Worm (Caenorhabditis elegans) whole organism, young adult: Measurements from ENCODE around the gene irg-7.
A peak's percentile ranks its signal among the peaks of the same experiment; 100 is the strongest.

Experiments
- B0336.3 ChIP-seq: fragments of 200-800 bp; sonication (Bioruptor generic); IDR thresholded peaks from 2 replicates; pipeline ENCODE4 v1.3.6; 2022; ENCODE audit warnings: missing genetic modification characterization, missing compliant biosample characterization
- F22D6.2 ChIP-seq: sonication (generic microtip); optimal IDR thresholded peaks from 2 replicates; lab custom pipeline; 2016; ENCODE audit warnings: mild to moderate bottlenecking, missing genetic modification characterization, missing compliant biosample characterization
- F23B12.7 ChIP-seq: sonication (generic microtip); optimal IDR thresholded peaks from 2 replicates; lab custom pipeline; 2017; ENCODE audit warnings: missing genetic modification characterization, mild to moderate bottlenecking, missing compliant biosample characterization, antibody characterized with exemption, moderate library complexity; ENCODE audit not compliant: insufficient read depth
- F57C9.4 ChIP-seq: sonication (generic microtip); optimal IDR thresholded peaks from 2 replicates; lab custom pipeline; 2017; ENCODE audit warnings: mild to moderate bottlenecking, missing genetic modification characterization, missing compliant biosample characterization
- Y53F4B.3 ChIP-seq: fragments of 200-800 bp; sonication (Bioruptor generic); IDR thresholded peaks from 2 replicates; pipeline ENCODE4 v1.3.6; 2022; ENCODE audit warnings: missing genetic modification reagents, missing genetic modification characterization, missing compliant biosample characterization
- Y95B8A.8 ChIP-seq: fragments of 200-800 bp; sonication (Bioruptor generic); IDR thresholded peaks from 2 replicates; pipeline ENCODE4 v1.3.6; 2022; ENCODE audit warnings: missing genetic modification reagents, missing genetic modification characterization, missing compliant biosample characterization
- aptf-3 ChIP-seq: fragments of 200-800 bp; sonication (Bioruptor generic); IDR thresholded peaks from 2 replicates; pipeline ENCODE4 v1.3.6; 2022; ENCODE audit warnings: missing genetic modification characterization, missing compliant biosample characterization
- atf-7 ChIP-seq: sonication (generic microtip); optimal IDR thresholded peaks from 2 replicates; lab custom pipeline; 2017; ENCODE audit warnings: mild to moderate bottlenecking, missing genetic modification characterization, missing compliant biosample characterization
- attf-5 ChIP-seq: fragments of 200-800 bp; sonication (Bioruptor generic); optimal IDR thresholded peaks from 2 replicates; lab custom pipeline; 2018; ENCODE audit warnings: mild to moderate bottlenecking, missing genetic modification characterization, missing compliant biosample characterization
- ccch-3 ChIP-seq: fragments of 200-800 bp; sonication (Bioruptor generic); optimal IDR thresholded peaks from 2 replicates; lab custom pipeline; 2018; ENCODE audit warnings: mild to moderate bottlenecking, missing genetic modification characterization, missing compliant biosample characterization
- cebp-1 ChIP-seq, 2 experiments: fragments of 200-800 bp in 1 of 2; sonication (Bioruptor generic) in 1 of 2; sonication (generic microtip) in 1 of 2; IDR thresholded peaks in 1 of 2; optimal IDR thresholded peaks in 1 of 2; 2 replicates each; pipeline versions ENCODE4 v1.3.6 to Lab custom; 2017 to 2022; ENCODE audit warnings: missing compliant biosample characterization in 2 of 2, missing genetic modification characterization in 2 of 2, mild to moderate bottlenecking in 1 of 2, missing genetic modification reagents in 1 of 2, moderate library complexity in 1 of 2
- ceh-91 ChIP-seq: fragments of 200-800 bp; sonication (Bioruptor generic); IDR thresholded peaks from 2 replicates; pipeline ENCODE4 v1.3.6; 2022; ENCODE audit warnings: missing genetic modification reagents, missing genetic modification characterization, missing compliant biosample characterization
- die-1 ChIP-seq: sonication (generic microtip); optimal IDR thresholded peaks from 2 replicates; lab custom pipeline; 2016; ENCODE audit warnings: missing genotype, mild to moderate bottlenecking, missing genetic modification characterization, missing compliant biosample characterization
- dox-1 ChIP-seq: fragments of 200-800 bp; sonication (Bioruptor generic); IDR thresholded peaks from 2 replicates; pipeline ENCODE4 v1.3.6; 2022; ENCODE audit warnings: missing genetic modification reagents, missing genetic modification characterization, missing compliant biosample characterization
- dpff-1 ChIP-seq: sonication (generic microtip); optimal IDR thresholded peaks from 2 replicates; lab custom pipeline; 2017; ENCODE audit warnings: mild to moderate bottlenecking, missing genetic modification characterization, missing compliant biosample characterization
- efl-1 ChIP-seq: fragments of 150-350 bp; optimal IDR thresholded peaks from 2 replicates; lab custom pipeline; 2014; ENCODE audit warnings: missing biosample characterization, missing genetic modification reagents, missing genetic modification characterization
- egl-18 ChIP-seq: fragments of 200-800 bp; sonication (Bioruptor generic); IDR thresholded peaks from 2 replicates; pipeline ENCODE4 v1.3.6; 2022; ENCODE audit warnings: missing genetic modification reagents, missing genetic modification characterization, missing compliant biosample characterization
- egl-44 ChIP-seq: fragments of 200-800 bp; sonication (Bioruptor generic); IDR thresholded peaks from 2 replicates; pipeline ENCODE4 v1.3.6; 2022; ENCODE audit warnings: missing genetic modification reagents, missing genetic modification characterization, missing compliant biosample characterization
- ets-4 ChIP-seq: fragments of 200-800 bp; sonication (Bioruptor generic); optimal IDR thresholded peaks from 2 replicates; lab custom pipeline; 2018; ENCODE audit warnings: mild to moderate bottlenecking, missing genetic modification characterization, missing compliant biosample characterization
- gei-17 ChIP-seq: fragments of 200-800 bp; sonication (Bioruptor generic); optimal IDR thresholded peaks from 2 replicates; lab custom pipeline; 2018; ENCODE audit warnings: mild to moderate bottlenecking, missing genetic modification characterization, missing compliant biosample characterization
- let-607 ChIP-seq, 2 experiments: fragments of 200-800 bp in 1 of 2; sonication (Bioruptor generic) in 1 of 2; sonication (generic microtip) in 1 of 2; optimal IDR thresholded peaks; 2 replicates each; lab custom pipeline; 2016 to 2018; ENCODE audit warnings: mild to moderate bottlenecking in 2 of 2, missing compliant biosample characterization in 2 of 2, missing genetic modification characterization in 2 of 2, moderate library complexity in 2 of 2, missing genotype in 1 of 2
- lin-40 ChIP-seq: sonication (generic microtip); optimal IDR thresholded peaks from 2 replicates; lab custom pipeline; 2016; ENCODE audit warnings: missing genetic modification characterization, mild to moderate bottlenecking, missing compliant biosample characterization, missing genotype, missing genetic modification reagents
- lsl-1 ChIP-seq: fragments of 200-800 bp; sonication (Bioruptor generic); optimal IDR thresholded peaks from 2 replicates; lab custom pipeline; 2018; ENCODE audit warnings: mild to moderate bottlenecking, missing genetic modification characterization, moderate library complexity, missing compliant biosample characterization
- madf-10 ChIP-seq: sonication (generic microtip); optimal IDR thresholded peaks from 2 replicates; lab custom pipeline; 2016; ENCODE audit warnings: mild to moderate bottlenecking, missing genetic modification characterization, missing compliant biosample characterization
- madf-8 ChIP-seq: fragments of 200-800 bp; sonication (Bioruptor generic); conservative IDR thresholded peaks from 2 replicates; pipeline ENCODE4 v1.3.6; 2022; ENCODE audit warnings: missing genetic modification reagents, missing genetic modification characterization, missing compliant biosample characterization
- nfya-2 ChIP-seq: fragments of 200-800 bp; sonication (Bioruptor generic); IDR thresholded peaks from 2 replicates; pipeline ENCODE4 v1.3.6; 2022; ENCODE audit warnings: missing genetic modification reagents, missing genetic modification characterization, missing compliant biosample characterization
- nfyb-1 ChIP-seq: fragments of 200-800 bp; sonication (Bioruptor generic); IDR thresholded peaks from 2 replicates; pipeline ENCODE4 v1.3.6; 2022; ENCODE audit warnings: missing genetic modification reagents, missing genetic modification characterization, missing compliant biosample characterization
- nhr-27 ChIP-seq: fragments of 200-800 bp; sonication (Bioruptor generic); optimal IDR thresholded peaks from 2 replicates; lab custom pipeline; 2018; ENCODE audit warnings: mild to moderate bottlenecking, missing genetic modification characterization, moderate library complexity, missing compliant biosample characterization
- nhr-80 ChIP-seq: sonication (generic microtip); optimal IDR thresholded peaks from 2 replicates; lab custom pipeline; 2016; ENCODE audit warnings: missing genetic modification characterization, missing compliant biosample characterization
- nhr-90 ChIP-seq: sonication (generic microtip); optimal IDR thresholded peaks from 2 replicates; lab custom pipeline; 2016; ENCODE audit warnings: missing genotype, mild to moderate bottlenecking, missing genetic modification characterization, missing compliant biosample characterization
- pbrm-1 ChIP-seq: fragments of 200-800 bp; sonication (Bioruptor generic); IDR thresholded peaks from 2 replicates; pipeline ENCODE4 v1.3.6; 2022; ENCODE audit warnings: missing genetic modification reagents, missing genetic modification characterization, missing compliant biosample characterization
- pha-4 ChIP-seq: fragments of 150-350 bp; sonication (generic microtip); optimal IDR thresholded peaks from 2 replicates; lab custom pipeline; 2014; ENCODE audit warnings: missing biosample characterization, missing genetic modification reagents, missing genetic modification characterization
- repo-1 ChIP-seq: sonication (generic microtip); optimal IDR thresholded peaks from 2 replicates; lab custom pipeline; 2017; ENCODE audit warnings: mild to moderate bottlenecking, missing genetic modification characterization, missing compliant biosample characterization
- snpc-1.1 ChIP-seq: sonication (generic microtip); optimal IDR thresholded peaks from 2 replicates; lab custom pipeline; 2017; ENCODE audit warnings: missing genetic modification characterization, mild to moderate bottlenecking, missing compliant biosample characterization, antibody characterized with exemption, moderate library complexity, missing genotype, missing genetic modification reagents; ENCODE audit not compliant: insufficient read depth
- snpc-1.3 ChIP-seq: sonication (generic microtip); optimal IDR thresholded peaks from 2 replicates; lab custom pipeline; 2017; ENCODE audit warnings: missing genetic modification characterization, mild to moderate bottlenecking, missing compliant biosample characterization, antibody characterized with exemption, moderate library complexity, missing genotype, missing genetic modification reagents; ENCODE audit not compliant: insufficient read depth
- sptf-2 ChIP-seq: fragments of 200-800 bp; sonication (Bioruptor generic); optimal IDR thresholded peaks from 2 replicates; lab custom pipeline; 2018; ENCODE audit warnings: mild to moderate bottlenecking, missing genetic modification characterization, missing compliant biosample characterization
- tbp1 ChIP-seq: fragments of 200-800 bp; sonication (Bioruptor generic); optimal IDR thresholded peaks from 2 replicates; lab custom pipeline; 2018; ENCODE audit warnings: mild to moderate bottlenecking, missing genetic modification characterization, missing compliant biosample characterization
- tbx-9 ChIP-seq: sonication (generic microtip); optimal IDR thresholded peaks from 2 replicates; lab custom pipeline; 2016; ENCODE audit warnings: borderline replicate concordance, missing genetic modification characterization, inconsistent platforms, missing compliant biosample characterization
- tlf-1 ChIP-seq: fragments of 200-800 bp; sonication (Bioruptor generic); optimal IDR thresholded peaks from 2 replicates; lab custom pipeline; 2018; ENCODE audit warnings: mild to moderate bottlenecking, missing genetic modification characterization, missing compliant biosample characterization
- unc-130 ChIP-seq: sonication (generic microtip); optimal IDR thresholded peaks from 2 replicates; lab custom pipeline; 2016; ENCODE audit warnings: missing genetic modification reagents, missing genetic modification characterization, missing compliant biosample characterization
- unc-62 ChIP-seq: fragments of 150-350 bp; optimal IDR thresholded peaks from 2 replicates; lab custom pipeline; 2014; ENCODE audit warnings: missing biosample characterization, missing genetic modification reagents, missing genetic modification characterization
- xnd-1 ChIP-seq: sonication (generic microtip); optimal IDR thresholded peaks from 2 replicates; lab custom pipeline; 2016; ENCODE audit warnings: missing genotype, missing genetic modification reagents, missing genetic modification characterization, missing compliant biosample characterization
- ztf-22 ChIP-seq: fragments of 200-800 bp; sonication (Bioruptor generic); optimal IDR thresholded peaks from 2 replicates; lab custom pipeline; 2018; ENCODE audit warnings: mild to moderate bottlenecking, missing genetic modification characterization, moderate library complexity, missing compliant biosample characterization
- ztf-26 ChIP-seq: sonication (generic microtip); optimal IDR thresholded peaks from 2 replicates; lab custom pipeline; 2017; ENCODE audit warnings: missing genetic modification characterization, missing compliant biosample characterization

irg-7 gene

DNA sequence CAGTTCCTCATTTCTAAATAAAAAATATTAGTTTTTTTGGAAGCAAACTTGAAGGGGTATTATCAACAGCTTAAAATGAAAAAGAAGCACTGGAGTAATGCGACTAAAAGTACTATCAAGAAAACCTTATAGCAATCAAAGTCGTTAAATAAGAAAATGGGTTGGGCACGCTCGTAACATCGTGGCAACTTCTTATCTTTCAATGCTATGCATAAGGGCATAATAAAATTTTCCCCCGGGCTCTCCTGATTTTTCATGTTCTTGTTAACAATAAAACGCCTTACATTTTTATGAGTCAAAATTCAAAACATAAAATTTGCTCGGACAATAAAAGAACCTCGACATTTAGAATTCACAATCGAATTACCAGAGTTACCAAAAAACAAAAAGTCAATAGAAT lies at the start of gene irg-7:
irg-7 (minus strand) TSS at position 23 of the 400 bp plus-strand sequence.
- TF ChIP-seq ccch-3 (GFP tag; lab: Kevin White, UChicago): no peak
- no peak for TF ChIP-seq ceh-91
- TF ChIP-seq xnd-1 (tag; lab: Kevin White, UChicago): no peak
- no peak for TF ChIP-seq sptf-2 (GFP tag; lab: Kevin White, UChicago)
- peak; percentile 21 for TF ChIP-seq nhr-80 (tag; lab: Kevin White, UChicago)
- TF ChIP-seq ztf-22: no peak

DNA sequence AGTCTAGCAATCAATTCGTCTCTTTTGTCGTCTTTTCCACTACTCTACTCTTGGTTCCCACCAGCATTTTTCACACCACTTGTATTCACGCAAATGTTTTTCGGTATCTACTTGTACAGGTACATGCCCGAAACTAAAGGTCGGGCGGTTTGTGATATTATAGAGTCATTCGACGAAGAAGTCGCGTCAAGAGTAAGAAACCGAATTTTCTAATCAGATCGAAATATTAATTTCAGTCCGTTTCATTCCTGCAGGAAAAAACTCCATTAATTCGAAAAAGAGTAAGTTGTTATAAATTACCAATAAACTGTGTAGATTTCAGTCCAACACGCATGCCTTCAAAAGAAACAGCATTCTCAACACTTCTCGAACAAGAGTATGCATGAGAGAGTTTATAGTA lies 48.5 kb upstream of the irg-7 start:
- TF ChIP-seq madf-8 (GFP tag; lab: Robert Waterston, UW) (no peak), Y95B8A.8 (GFP tag; lab: Robert Waterston, UW) (no peak), lin-40 (tag; lab: Kevin White, UChicago) (no peak), die-1 (tag; lab: Kevin White, UChicago) (no peak), nfya-2 (GFP tag; lab: Robert Waterston, UW) (no peak), unc-130 (no peak), Y53F4B.3 (GFP tag; lab: Robert Waterston, UW) (no peak)
- TF ChIP-seq, all 124 proteins: peak for 0

DNA sequence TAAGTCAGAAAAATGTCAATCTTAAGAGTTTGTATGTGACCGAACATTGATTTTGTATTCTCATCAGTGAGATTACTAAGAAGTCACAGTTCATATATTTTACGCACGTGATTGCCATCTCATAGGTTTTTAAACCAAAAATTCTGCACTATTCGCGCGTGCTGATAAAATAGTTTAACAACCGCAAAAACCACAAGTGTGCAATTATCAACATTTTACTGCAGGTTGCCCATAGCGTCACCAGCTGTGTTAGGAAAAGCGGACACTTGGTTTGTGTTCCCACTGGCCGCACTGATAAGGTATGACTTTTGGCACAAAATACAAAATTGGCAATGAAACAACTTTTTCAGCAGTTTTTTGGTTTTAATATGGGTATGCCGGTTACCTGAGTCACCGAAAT lies 46.7 kb upstream of the irg-7 start:
- no peak for TF ChIP-seq pbrm-1
- TF ChIP-seq lsl-1 (GFP tag; lab: Kevin White, UChicago): no peak
- TF ChIP-seq dpff-1 (tag; lab: Kevin White, UChicago): no peak
- peak; percentile 74 for TF ChIP-seq F22D6.2 (tag; lab: Kevin White, UChicago)
- peak; percentile 33 for TF ChIP-seq madf-10 (tag; lab: Kevin White, UChicago)
- TF ChIP-seq aptf-3 (GFP tag; lab: Robert Waterston, UW): no peak
- TF ChIP-seq ztf-22: peak; percentile 88
- no peak for TF ChIP-seq egl-18 (GFP tag; lab: Robert Waterston, UW)
- no peak for TF ChIP-seq ccch-3 (GFP tag; lab: Kevin White, UChicago)
- no peak for TF ChIP-seq ceh-91
- peak; percentile 54 for TF ChIP-seq tbp1
- TF ChIP-seq nhr-90 (tag; lab: Kevin White, UChicago): peak; percentile 48
- TF ChIP-seq snpc-1.1: no peak
- peak; percentile 70; the same call in 1 of the 2 replicates for TF ChIP-seq B0336.3 (GFP tag; lab: Robert Waterston, UW)
- TF ChIP-seq F57C9.4: no peak
- peak; percentile 66 for TF ChIP-seq ets-4 (GFP tag; lab: Kevin White, UChicago)
- peak; percentile 31 for TF ChIP-seq unc-62 (GFP tag; lab: Kevin White, UChicago)
- no peak for TF ChIP-seq snpc-1.3
- peak; percentile 41 for TF ChIP-seq tlf-1 (GFP tag; lab: Kevin White, UChicago)
- TF ChIP-seq pha-4: peak; percentile 37
- 0 out of 2 replicates have a peak, but pooled peaks have one; percentile 59 for TF ChIP-seq nfyb-1 (GFP tag; lab: Robert Waterston, UW)
- no peak for TF ChIP-seq gei-17 (GFP tag; lab: Kevin White, UChicago)
- TF ChIP-seq F23B12.7 (tag; lab: Kevin White, UChicago): no peak
- no peak for TF ChIP-seq nhr-27 (tag; lab: Kevin White, UChicago)
- no peak for TF ChIP-seq dox-1 (GFP tag; lab: Robert Waterston, UW)
- peak; percentile 36 to 39 for TF ChIP-seq let-607 (tag; optimal IDR thresholded peaks at IDR 0.05; lab: Kevin White, UChicago)
- no peak for TF ChIP-seq repo-1 (tag; lab: Kevin White, UChicago)
- no peak for TF ChIP-seq tbx-9 (tag; lab: Kevin White, UChicago)
- TF ChIP-seq atf-7: peak; percentile 93
- TF ChIP-seq cebp-1 (GFP tag; IDR thresholded peaks at IDR 0.05; lab: Robert Waterston, UW): no peak
- TF ChIP-seq cebp-1 (tag; optimal IDR thresholded peaks at IDR 0.05; lab: Kevin White, UChicago): no peak
- no peak for TF ChIP-seq ztf-26 (tag; lab: Kevin White, UChicago)
- TF ChIP-seq die-1 (tag; lab: Kevin White, UChicago): no peak
- no peak for TF ChIP-seq attf-5 (GFP tag; lab: Kevin White, UChicago)
- no peak for TF ChIP-seq efl-1 (GFP tag; lab: Kevin White, UChicago)
- 0 out of 2 replicates have a peak, but pooled peaks have one; percentile 30 for TF ChIP-seq egl-44 (GFP tag; lab: Robert Waterston, UW)
